Worm (Caenorhabditis elegans): Measurements from ENCODE around the gene T19H12.12.

ce11 chrV:4865364-4865763 lies 19.2 kb upstream of the T19H12.12 start, which contains the start of gene srd-32:
- no peak for TF ChIP-seq ztf-11 (tag; optimal IDR thresholded peaks at IDR 0.05)
- TF ChIP-seq ama-1 (optimal IDR thresholded peaks at IDR 0.05), result no peak
- no peak for TF ChIP-seq lin-11 (tag; optimal IDR thresholded peaks at IDR 0.05)
- TF ChIP-seq peb-1 (tag; optimal IDR thresholded peaks at IDR 0.05), result no peak
- TF ChIP-seq nhr-25 (tag; optimal IDR thresholded peaks at IDR 0.05), result no peak
- TF ChIP-seq alr-1 (tag; optimal IDR thresholded peaks at IDR 0.05), result no peak
- no peak for TF ChIP-seq unc-62 (GFP tag; optimal IDR thresholded peaks at IDR 0.05)
- no peak for TF ChIP-seq sem-4 (tag; optimal IDR thresholded peaks at IDR 0.05)
- no peak for TF ChIP-seq ztf-4 (tag; optimal IDR thresholded peaks at IDR 0.05)
- TF ChIP-seq nhr-11 (tag; optimal IDR thresholded peaks at IDR 0.05), result no peak
- TF ChIP-seq R02D3.7 (tag; optimal IDR thresholded peaks at IDR 0.05), result no peak
- TF ChIP-seq fos-1 (tag; optimal IDR thresholded peaks at IDR 0.05), result no peak
- TF ChIP-seq nhr-77 (tag; optimal IDR thresholded peaks at IDR 0.05), result no peak
